Worm (Caenorhabditis elegans): ENCODE results near the gene lir-1.
A peak's percentile ranks its signal among the peaks of the same experiment; 100 is the strongest.

The lir-1 gene

DNA sequence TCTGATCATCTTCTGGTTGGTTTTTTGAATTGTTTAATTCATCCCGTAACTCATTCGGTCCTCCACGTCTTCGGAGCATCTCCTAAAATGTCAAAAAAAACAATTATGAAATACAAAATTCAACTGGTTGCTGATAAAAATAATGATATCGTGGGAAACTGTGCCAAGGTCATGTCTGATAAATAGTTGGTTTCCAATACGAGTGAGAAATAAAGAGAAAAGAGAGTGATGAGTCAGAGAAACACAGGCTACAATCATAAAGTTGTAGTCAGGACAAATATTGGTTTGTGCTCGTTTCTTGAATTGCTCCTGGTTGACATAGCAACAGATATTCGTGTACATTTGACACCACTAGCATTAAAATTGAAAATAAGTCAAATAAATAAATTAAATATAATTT is 33.3 kb downstream of the lir-1 start, which contains the start of gene B0495.7:
Gene B0495.7 (minus strand): TSS at position 82 of the 400 bp plus-strand sequence.
- TF ChIP-seq sem-2 (GFP tag; optimal IDR thresholded peaks at IDR 0.05) (no peak), snpc-4 (tag; optimal IDR thresholded peaks at IDR 0.05) (no peak), sptf-1 (tag; optimal IDR thresholded peaks at IDR 0.05) (no peak), ceh-39 (tag; optimal IDR thresholded peaks at IDR 0.05) (no peak), M03D4.4 (tag; optimal IDR thresholded peaks at IDR 0.05) (no peak), tbx-8 (GFP tag; optimal IDR thresholded peaks at IDR 0.05) (no peak), unc-62 (GFP tag; optimal IDR thresholded peaks at IDR 0.05) (no peak), pha-4 (tag; optimal IDR thresholded peaks at IDR 0.05) (no peak), blmp-1 (tag; optimal IDR thresholded peaks at IDR 0.05) (no peak), lin-32 (GFP tag; optimal IDR thresholded peaks at IDR 0.05) (no peak), unc-39 (tag; optimal IDR thresholded peaks at IDR 0.05) (no peak), flh-1 (GFP tag; optimal IDR thresholded peaks at IDR 0.05) (no peak)

DNA sequence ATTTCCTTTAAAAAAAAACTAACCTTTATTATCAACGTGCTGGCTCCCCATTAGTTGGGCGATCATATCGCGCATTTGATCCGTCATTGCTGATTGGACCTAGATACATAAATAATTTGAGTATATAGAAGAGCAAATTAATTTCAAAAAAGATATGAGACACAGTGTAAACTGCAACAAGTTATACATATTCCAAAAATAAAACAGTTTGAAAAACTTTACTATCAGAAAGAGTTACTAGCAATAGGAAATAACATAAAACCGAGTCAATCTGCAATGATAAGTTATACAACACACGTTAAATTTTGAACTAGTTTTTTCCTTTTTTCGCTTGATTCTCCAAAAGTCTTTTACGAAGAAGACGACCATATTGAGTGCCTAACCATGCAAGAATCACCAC is 35.6 kb downstream of the lir-1 start, which contains the start of gene luc-7L:
Gene luc-7L (minus strand): TSS at position 101 of the 400 bp plus-strand sequence.
- no peak for TF ChIP-seq nhr-12 (tag; optimal IDR thresholded peaks at IDR 0.05)
- no peak for TF ChIP-seq unc-39 (tag; optimal IDR thresholded peaks at IDR 0.05)
- no peak for TF ChIP-seq lin-32 (GFP tag; optimal IDR thresholded peaks at IDR 0.05)
- TF ChIP-seq lsy-2 (tag; optimal IDR thresholded peaks at IDR 0.05), result no peak
- no peak for TF ChIP-seq sptf-1 (tag; optimal IDR thresholded peaks at IDR 0.05)
- TF ChIP-seq ham-2 (GFP tag; optimal IDR thresholded peaks at IDR 0.05), result no peak
- TF ChIP-seq drap-1 (GFP tag; optimal IDR thresholded peaks at IDR 0.05), result no peak
- TF ChIP-seq pha-4 (tag; optimal IDR thresholded peaks at IDR 0.05), result no peak
- no peak for TF ChIP-seq ztf-11 (tag; optimal IDR thresholded peaks at IDR 0.05)
- TF ChIP-seq mab-5 (tag; optimal IDR thresholded peaks at IDR 0.05), result no peak
- TF ChIP-seq unc-120 (tag; optimal IDR thresholded peaks at IDR 0.05; ENCODE audit: poor library complexity, severe bottlenecking), result no peak
- TF ChIP-seq unc-62 (GFP tag; optimal IDR thresholded peaks at IDR 0.05), result no peak
- no peak for TF ChIP-seq lin-13 (tag; optimal IDR thresholded peaks at IDR 0.05)
- no peak for TF ChIP-seq sem-2 (GFP tag; optimal IDR thresholded peaks at IDR 0.05)
- TF ChIP-seq elt-1 (tag; optimal IDR thresholded peaks at IDR 0.05; ENCODE audit: borderline replicate concordance, insufficient read depth), result no peak
- no peak for TF ChIP-seq bed-3 (GFP tag; optimal IDR thresholded peaks at IDR 0.05)
- TF ChIP-seq ces-1 (GFP tag; optimal IDR thresholded peaks at IDR 0.05), result no peak

DNA sequence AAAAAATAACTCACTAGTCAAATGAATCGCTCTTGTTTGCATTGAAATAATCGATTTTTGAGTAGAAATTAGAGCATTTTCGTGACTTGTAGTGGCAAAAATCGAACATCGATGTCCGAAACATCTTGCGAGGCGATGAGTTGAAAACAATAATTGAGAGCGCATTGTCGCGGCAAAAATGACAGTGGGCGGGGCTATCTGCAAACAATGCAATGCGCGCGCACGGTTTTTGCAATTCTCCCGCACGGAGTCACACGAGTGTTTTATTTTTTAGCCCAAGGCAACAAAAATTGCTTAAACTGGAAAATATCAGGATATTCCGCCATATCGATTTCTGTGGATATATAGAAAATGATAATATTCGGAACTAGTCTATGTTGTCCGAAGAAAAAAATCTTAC is 36.7 kb downstream of the lir-1 start, which contains the start of gene B0495.9:
Gene B0495.9 (minus strand): TSS at position 171 of the 400 bp plus-strand sequence.
- TF ChIP-seq mep-1 (tag; optimal IDR thresholded peaks at IDR 0.05) (peak; percentile 33), ceh-39 (tag; optimal IDR thresholded peaks at IDR 0.05) (peak; percentile 27), ztf-11 (tag; optimal IDR thresholded peaks at IDR 0.05) (peak; percentile 94), lsy-2 (tag; optimal IDR thresholded peaks at IDR 0.05) (peak; percentile 69), nhr-12 (tag; optimal IDR thresholded peaks at IDR 0.05) (peak; percentile 95), drap-1 (GFP tag; optimal IDR thresholded peaks at IDR 0.05) (peak; percentile 91), hlh-1 (tag; optimal IDR thresholded peaks at IDR 0.05) (peak; percentile 71), pha-4 (tag; optimal IDR thresholded peaks at IDR 0.05) (peak; percentile 45), sptf-1 (tag; optimal IDR thresholded peaks at IDR 0.05) (peak; percentile 96), mls-2 (tag; optimal IDR thresholded peaks at IDR 0.05) (peak; percentile 96), ces-1 (GFP tag; optimal IDR thresholded peaks at IDR 0.05) (peak; percentile 48), elt-1 (tag; optimal IDR thresholded peaks at IDR 0.05; ENCODE audit: borderline replicate concordance, insufficient read depth) (peak; percentile 73), mab-5 (tag; optimal IDR thresholded peaks at IDR 0.05) (peak; percentile 23), unc-62 (GFP tag; optimal IDR thresholded peaks at IDR 0.05) (no peak), nhr-237 (tag; optimal IDR thresholded peaks at IDR 0.05) (peak; percentile 8), sem-2 (GFP tag; optimal IDR thresholded peaks at IDR 0.05) (peak; percentile 76), nhr-28 (tag; optimal IDR thresholded peaks at IDR 0.05) (peak; percentile 3), snpc-4 (tag; optimal IDR thresholded peaks at IDR 0.05) (no peak), elt-3 (tag; optimal IDR thresholded peaks at IDR 0.05) (no peak), ceh-83 (GFP tag; optimal IDR thresholded peaks at IDR 0.05) (peak; percentile 81), zip-8 (tag; optimal IDR thresholded peaks at IDR 0.05) (no peak), ceh-43 (GFP tag; optimal IDR thresholded peaks at IDR 0.05) (peak; percentile 90), nhr-76 (tag; optimal IDR thresholded peaks at IDR 0.05) (peak; percentile 93), ham-2 (GFP tag; optimal IDR thresholded peaks at IDR 0.05) (peak; percentile 83), lin-13 (tag; optimal IDR thresholded peaks at IDR 0.05) (peak; percentile 79), unc-39 (tag; optimal IDR thresholded peaks at IDR 0.05) (peak; percentile 87), flh-1 (GFP tag; optimal IDR thresholded peaks at IDR 0.05) (peak; percentile 77), unc-120 (tag; optimal IDR thresholded peaks at IDR 0.05; ENCODE audit: poor library complexity, severe bottlenecking) (peak; percentile 75), bed-3 (GFP tag; optimal IDR thresholded peaks at IDR 0.05) (peak; percentile 79), M03D4.4 (tag; optimal IDR thresholded peaks at IDR 0.05) (peak; percentile 90), cnd-1 (tag; optimal IDR thresholded peaks at IDR 0.05) (peak; percentile 92), blmp-1 (tag; optimal IDR thresholded peaks at IDR 0.05) (peak; percentile 69), lin-32 (GFP tag; optimal IDR thresholded peaks at IDR 0.05) (peak; percentile 88), tbx-8 (GFP tag; optimal IDR thresholded peaks at IDR 0.05) (peak; percentile 73), nhr-2 (tag; optimal IDR thresholded peaks at IDR 0.05) (no peak)

Measured in whole organism, mixed stage, embryonic.